Worm (Caenorhabditis elegans) whole organism, L4/young adult: ENCODE results near the gene ZK177.9.

Experiments
- W03F9.2 ChIP-seq: fragments of 150-350 bp; optimal IDR thresholded peaks from 2 replicates; lab custom pipeline; 2014; ENCODE audit warnings: missing biosample characterization, missing genetic modification characterization
- him-1 ChIP-seq: sonication (generic microtip); optimal IDR thresholded peaks from 2 replicates; lab custom pipeline; 2016; ENCODE audit warnings: missing genotype, missing genetic modification reagents, missing genetic modification characterization, missing compliant biosample characterization

ce11 chrII:5544145-5544515 lies 26.6 kb upstream of the ZK177.9 start:
- TF ChIP-seq W03F9.2 (tag; lab: Kevin White, UChicago) (no peak), him-1 (no peak)
